Fruit fly (Drosophila melanogaster): ENCODE data around the gene CG1146.
A peak's percentile ranks its signal among the peaks of the same experiment; 100 is the strongest.

Gene CG1146

DNA sequence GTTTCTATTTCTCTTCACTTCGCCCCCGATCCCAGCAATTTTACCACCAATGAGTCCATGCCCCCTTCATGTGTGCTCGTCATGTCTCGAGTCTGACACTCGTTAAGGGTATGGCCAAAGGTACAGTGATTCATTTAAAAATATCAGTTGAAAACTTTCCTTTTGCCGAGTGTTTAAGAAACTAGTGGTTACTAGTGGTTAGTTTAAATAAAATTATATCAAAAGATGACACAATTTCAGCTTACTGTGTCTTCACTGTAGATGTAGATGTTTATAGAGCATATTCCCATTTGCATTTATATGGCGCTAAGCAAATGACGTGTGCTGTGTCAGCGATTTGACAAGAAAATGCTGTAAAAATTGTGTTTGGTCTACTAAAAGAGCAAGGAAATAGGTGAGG lies 43.8 kb downstream of the CG1146 start (continued):
- TF ChIP-seq Scr (GFP tag; IDR thresholded peaks at IDR 0.05; ENCODE audit: partially characterized antibody): no peak
- no peak for TF ChIP-seq cg (GFP tag; optimal IDR thresholded peaks at IDR 0.05)
- TF ChIP-seq CG10565 (GFP tag; optimal IDR thresholded peaks at IDR 0.05): no peak
- peak; percentile 30 for TF ChIP-seq ATbp (GFP tag; optimal IDR thresholded peaks at IDR 0.05)
- TF ChIP-seq wor (GFP tag; IDR thresholded peaks at IDR 0.05): no peak
- TF ChIP-seq bab2 (GFP tag; optimal IDR thresholded peaks at IDR 0.05): peak; percentile 9
- no peak for TF ChIP-seq Adf1 (GFP tag; IDR thresholded peaks at IDR 0.05)
- TF ChIP-seq sima (GFP tag; optimal IDR thresholded peaks at IDR 0.05): no peak
- TF ChIP-seq CG1529 (GFP tag; optimal IDR thresholded peaks at IDR 0.05): no peak
- peak; percentile 22 for TF ChIP-seq Jarid2 (GFP tag; optimal IDR thresholded peaks at IDR 0.05)
- TF ChIP-seq otp (GFP tag; IDR thresholded peaks at IDR 0.05): peak; percentile 54; the same call in 2 of the 3 replicates
- TF ChIP-seq CTCF (GFP tag; optimal IDR thresholded peaks at IDR 0.05): no peak
- no peak for TF ChIP-seq CG10462 (GFP tag; optimal IDR thresholded peaks at IDR 0.05)
- no peak for TF ChIP-seq tup (GFP tag; optimal IDR thresholded peaks at IDR 0.05)
- no peak for TF ChIP-seq lov (optimal IDR thresholded peaks at IDR 0.05)
- TF ChIP-seq lov (GFP tag; IDR thresholded peaks at IDR 0.05): peak; percentile 57; the same call in 2 of the 3 replicates
- TF ChIP-seq fd96Cb (tag; optimal IDR thresholded peaks at IDR 0.05): peak; percentile 45
- no peak for TF ChIP-seq usp (GFP tag; optimal IDR thresholded peaks at IDR 0.05)
- no peak for TF ChIP-seq CG6683 (GFP tag; optimal IDR thresholded peaks at IDR 0.05)
- TF ChIP-seq Fer3 (tag; optimal IDR thresholded peaks at IDR 0.05): peak; percentile 19
- TF ChIP-seq gcm (GFP tag; optimal IDR thresholded peaks at IDR 0.05): no peak
- no peak for TF ChIP-seq run (tag; optimal IDR thresholded peaks at IDR 0.05)
- TF ChIP-seq lmd (GFP tag; IDR thresholded peaks at IDR 0.05): peak; percentile 60
- peak; percentile 28 for TF ChIP-seq ssp (GFP tag; IDR thresholded peaks at IDR 0.05)
- TF ChIP-seq wdn (GFP tag; IDR thresholded peaks at IDR 0.05): no peak
- no peak for TF ChIP-seq h (optimal IDR thresholded peaks at IDR 0.05)
- no peak for TF ChIP-seq lab (GFP tag; optimal IDR thresholded peaks at IDR 0.05)
- TF ChIP-seq CG18599 (GFP tag; optimal IDR thresholded peaks at IDR 0.05): no peak
- TF ChIP-seq ara (GFP tag; IDR thresholded peaks at IDR 0.05): peak; percentile 66
- TF ChIP-seq chinmo (GFP tag; IDR thresholded peaks at IDR 0.05; ENCODE audit: partially characterized antibody): no peak
- peak; percentile 65 for TF ChIP-seq stc (GFP tag; IDR thresholded peaks at IDR 0.05)
- TF ChIP-seq D19B (GFP tag; optimal IDR thresholded peaks at IDR 0.05): no peak
- TF ChIP-seq Taf1 (GFP tag; IDR thresholded peaks at IDR 0.05): peak; percentile 32; the same call in 1 of the 2 replicates
- no peak for TF ChIP-seq Lhr (GFP tag; optimal IDR thresholded peaks at IDR 0.05)
- TF ChIP-seq schlank (tag; optimal IDR thresholded peaks at IDR 0.05): no peak
- no peak for TF ChIP-seq CG6765 (GFP tag; optimal IDR thresholded peaks at IDR 0.05)
- TF ChIP-seq CG2875 (GFP tag; optimal IDR thresholded peaks at IDR 0.05): no peak
- no peak for TF ChIP-seq crp (GFP tag; optimal IDR thresholded peaks at IDR 0.05)
- peak; percentile 11; the same call in 2 of the 3 replicates for TF ChIP-seq CG14050 (GFP tag; IDR thresholded peaks at IDR 0.05)
- TF ChIP-seq ci (GFP tag; IDR thresholded peaks at IDR 0.05): peak; percentile 83
- no peak for TF ChIP-seq CG4707 (GFP tag; optimal IDR thresholded peaks at IDR 0.05)
- TF ChIP-seq CG15514 (GFP tag; optimal IDR thresholded peaks at IDR 0.05): no peak
- no peak; the same call in none of the 2 replicates for TF ChIP-seq crol (GFP tag; IDR thresholded peaks at IDR 0.05)
- TF ChIP-seq ap (GFP tag; IDR thresholded peaks at IDR 0.05): peak; percentile 49; the same call in 1 of the 2 replicates
- peak; percentile 50 for TF ChIP-seq Sox102F (GFP tag; optimal IDR thresholded peaks at IDR 0.05)
- peak; percentile 19 for TF ChIP-seq Hsf (GFP tag; optimal IDR thresholded peaks at IDR 0.05)
- peak in 1 of 2 experiments; percentile 43 for TF ChIP-seq bsh (GFP tag; optimal IDR thresholded peaks at IDR 0.05)
- TF ChIP-seq cas (GFP tag; IDR thresholded peaks at IDR 0.05): no peak
- 0 out of 2 replicates have a peak, but pooled peaks have one; percentile 35 for TF ChIP-seq Nf-YA (GFP tag; IDR thresholded peaks at IDR 0.05)
- no peak for TF ChIP-seq CG4854 (GFP tag; optimal IDR thresholded peaks at IDR 0.05)
- TF ChIP-seq Dip2 (GFP tag; IDR thresholded peaks at IDR 0.05): no peak
- TF ChIP-seq CG9797 (GFP tag; optimal IDR thresholded peaks at IDR 0.05): no peak
